Worm (Caenorhabditis elegans) whole organism, late embryonic: Measurements from ENCODE around the gene Y116A8C.44.

Experiments used
- C08G9.2 ChIP-seq: sonication (generic microtip); optimal IDR thresholded peaks from 2 replicates; lab custom pipeline; 2016; ENCODE audit warnings: mild to moderate bottlenecking, missing genetic modification characterization, moderate library complexity, missing compliant biosample characterization
- C38D4.7 ChIP-seq: fragments of 200-800 bp; sonication (Bioruptor generic); optimal IDR thresholded peaks from 2 replicates; lab custom pipeline; 2018; ENCODE audit warnings: mild to moderate bottlenecking, missing genetic modification characterization, moderate library complexity, missing compliant biosample characterization
- F13H6.1 ChIP-seq: sonication (generic microtip); optimal IDR thresholded peaks from 2 replicates; lab custom pipeline; 2016; ENCODE audit warnings: missing genetic modification characterization, missing compliant biosample characterization
- K02D7.2 ChIP-seq: sonication (generic microtip); optimal IDR thresholded peaks from 2 replicates; lab custom pipeline; 2017; ENCODE audit warnings: mild to moderate bottlenecking, missing genetic modification characterization, missing compliant biosample characterization
- K09A11.1 ChIP-seq: sonication (generic microtip); optimal IDR thresholded peaks from 2 replicates; lab custom pipeline; 2017; ENCODE audit warnings: antibody characterized with exemption, mild to moderate bottlenecking, missing genetic modification characterization, missing compliant biosample characterization; ENCODE audit not compliant: insufficient read depth
- Y22D7AL.16 ChIP-seq: sonication (generic microtip); optimal IDR thresholded peaks from 2 replicates; lab custom pipeline; 2016; ENCODE audit warnings: missing genetic modification characterization, missing compliant biosample characterization
- ahr-1 ChIP-seq: sonication (generic microtip); optimal IDR thresholded peaks from 2 replicates; lab custom pipeline; 2016; ENCODE audit warnings: missing genetic modification characterization, missing compliant biosample characterization
- ama-1 ChIP-seq: fragments of 150-350 bp; optimal IDR thresholded peaks from 2 replicates; lab custom pipeline; 2014
- ceh-19 ChIP-seq: fragments of 200-800 bp; sonication (Bioruptor generic); optimal IDR thresholded peaks from 2 replicates; lab custom pipeline; 2018; ENCODE audit warnings: mild to moderate bottlenecking, missing genetic modification characterization, missing compliant biosample characterization
- ceh-22 ChIP-seq: sonication (generic microtip); optimal IDR thresholded peaks from 2 replicates; lab custom pipeline; 2017; ENCODE audit warnings: missing biosample characterization, missing genetic modification characterization
- ceh-34 ChIP-seq: sonication (generic microtip); optimal IDR thresholded peaks from 2 replicates; lab custom pipeline; 2016; ENCODE audit warnings: mild to moderate bottlenecking, missing genetic modification characterization, missing compliant biosample characterization
- ceh-48 ChIP-seq: sonication (generic microtip); optimal IDR thresholded peaks from 2 replicates; lab custom pipeline; 2016; ENCODE audit warnings: missing genetic modification characterization, inconsistent platforms, missing compliant biosample characterization
- ceh-9 ChIP-seq: sonication (generic microtip); optimal IDR thresholded peaks from 2 replicates; lab custom pipeline; 2016; ENCODE audit warnings: mild to moderate bottlenecking, missing genetic modification characterization, inconsistent platforms, missing compliant biosample characterization
- che-1 ChIP-seq: sonication (generic microtip); optimal IDR thresholded peaks from 2 replicates; lab custom pipeline; 2016; ENCODE audit warnings: mild to moderate bottlenecking, missing genetic modification characterization, missing compliant biosample characterization
- dmd-4 ChIP-seq: sonication (generic microtip); optimal IDR thresholded peaks from 2 replicates; lab custom pipeline; 2016; ENCODE audit warnings: borderline replicate concordance, missing genetic modification characterization, missing compliant biosample characterization
- dve-1 ChIP-seq: sonication (generic microtip); optimal IDR thresholded peaks from 2 replicates; lab custom pipeline; 2017; ENCODE audit warnings: antibody characterized with exemption, mild to moderate bottlenecking, missing genetic modification characterization, missing compliant biosample characterization
- elt-2 ChIP-seq: sonication (generic microtip); optimal IDR thresholded peaks from 2 replicates; lab custom pipeline; 2016; ENCODE audit warnings: missing genetic modification reagents, missing genetic modification characterization, missing compliant biosample characterization
- elt-4 ChIP-seq: sonication (generic microtip); optimal IDR thresholded peaks from 2 replicates; lab custom pipeline; 2016; ENCODE audit warnings: missing genetic modification characterization, missing compliant biosample characterization
- eyg-1 ChIP-seq: sonication (generic microtip); optimal IDR thresholded peaks from 2 replicates; lab custom pipeline; 2016; ENCODE audit warnings: missing genotype, missing genetic modification characterization, missing compliant biosample characterization
- fax-1 ChIP-seq: sonication (generic microtip); optimal IDR thresholded peaks from 2 replicates; lab custom pipeline; 2016; ENCODE audit warnings: missing genotype, missing genetic modification characterization, missing compliant biosample characterization
- fkh-10 ChIP-seq: fragments of 150-350 bp; optimal IDR thresholded peaks from 2 replicates; lab custom pipeline; 2014; ENCODE audit warnings: missing biosample characterization, missing genetic modification reagents, missing genetic modification characterization
- hlh-15 ChIP-seq: sonication (generic microtip); optimal IDR thresholded peaks from 2 replicates; lab custom pipeline; 2016; ENCODE audit warnings: missing genetic modification characterization, missing compliant biosample characterization
- hlh-30 ChIP-seq: sonication (generic microtip); optimal IDR thresholded peaks from 2 replicates; lab custom pipeline; 2017; ENCODE audit warnings: antibody characterized with exemption, missing genetic modification characterization, missing compliant biosample characterization; ENCODE audit not compliant: insufficient read depth
- hlh-6 ChIP-seq: sonication (generic microtip); optimal IDR thresholded peaks from 2 replicates; lab custom pipeline; 2016; ENCODE audit warnings: missing genotype, missing genetic modification characterization, missing compliant biosample characterization
- lin-11 ChIP-seq: fragments of 200-800 bp; sonication (Bioruptor generic); optimal IDR thresholded peaks from 2 replicates; lab custom pipeline; 2018; ENCODE audit warnings: mild to moderate bottlenecking, missing genetic modification characterization, missing compliant biosample characterization
- mec-3 ChIP-seq: sonication (generic microtip); optimal IDR thresholded peaks from 2 replicates; lab custom pipeline; 2016; ENCODE audit warnings: borderline replicate concordance, missing genetic modification characterization, missing compliant biosample characterization
- nfya-1 ChIP-seq: sonication (generic microtip); optimal IDR thresholded peaks from 2 replicates; lab custom pipeline; 2017; ENCODE audit warnings: missing genetic modification characterization, mild to moderate bottlenecking, missing compliant biosample characterization, antibody characterized with exemption, moderate library complexity
- npax-4 ChIP-seq: sonication (generic microtip); optimal IDR thresholded peaks from 2 replicates; lab custom pipeline; 2016; ENCODE audit warnings: missing genetic modification characterization, missing compliant biosample characterization
- odd-2 ChIP-seq: sonication (generic microtip); optimal IDR thresholded peaks from 2 replicates; lab custom pipeline; 2017; ENCODE audit warnings: antibody characterized with exemption, mild to moderate bottlenecking, missing genetic modification characterization, missing compliant biosample characterization
- pag-3 ChIP-seq: sonication (generic microtip); optimal IDR thresholded peaks from 2 replicates; lab custom pipeline; 2016; ENCODE audit warnings: missing compliant biosample characterization, missing genetic modification characterization, borderline replicate concordance
- pat-9 ChIP-seq: fragments of 200-800 bp; sonication (Bioruptor generic); optimal IDR thresholded peaks from 2 replicates; lab custom pipeline; 2018; ENCODE audit warnings: mild to moderate bottlenecking, missing genetic modification characterization, moderate library complexity, missing compliant biosample characterization
- pax-1 ChIP-seq: fragments of 150-350 bp; optimal IDR thresholded peaks from 2 replicates; lab custom pipeline; 2014; ENCODE audit warnings: missing biosample characterization, missing genetic modification characterization
- pha-2 ChIP-seq: sonication (generic microtip); optimal IDR thresholded peaks from 2 replicates; lab custom pipeline; 2017; ENCODE audit warnings: mild to moderate bottlenecking, missing genetic modification characterization, missing compliant biosample characterization
- pqm-1 ChIP-seq: sonication (generic microtip); optimal IDR thresholded peaks from 2 replicates; lab custom pipeline; 2016; ENCODE audit warnings: missing genetic modification characterization, missing compliant biosample characterization
- ref-2 ChIP-seq: sonication (generic microtip); optimal IDR thresholded peaks from 2 replicates; lab custom pipeline; 2016; ENCODE audit warnings: missing genetic modification characterization, missing compliant biosample characterization
- rnt-1 ChIP-seq: sonication (generic microtip); optimal IDR thresholded peaks from 2 replicates; lab custom pipeline; 2016; ENCODE audit warnings: missing genetic modification characterization, missing compliant biosample characterization
- sdc-2 ChIP-seq: sonication (generic microtip); optimal IDR thresholded peaks from 2 replicates; lab custom pipeline; 2016; ENCODE audit warnings: missing genotype, missing genetic modification characterization, missing compliant biosample characterization
- sox-2 ChIP-seq: fragments of 200-800 bp; sonication (Bioruptor generic); IDR thresholded peaks from 2 replicates; pipeline ENCODE4 v1.3.6; 2022; ENCODE audit warnings: missing genetic modification reagents, missing genetic modification characterization, missing compliant biosample characterization
- syd-9 ChIP-seq: sonication (generic microtip); optimal IDR thresholded peaks from 2 replicates; lab custom pipeline; 2016; ENCODE audit warnings: mild to moderate bottlenecking, missing genetic modification characterization, moderate library complexity, missing compliant biosample characterization
- tbx-2 ChIP-seq: sonication (generic microtip); optimal IDR thresholded peaks from 2 replicates; lab custom pipeline; 2016; ENCODE audit warnings: missing genetic modification characterization, missing compliant biosample characterization
- unc-3 ChIP-seq, 2 experiments: fragments of 200-800 bp in 1 of 2; sonication (Bioruptor generic) in 1 of 2; sonication (generic microtip) in 1 of 2; conservative IDR thresholded peaks in 1 of 2; optimal IDR thresholded peaks in 1 of 2; 2 replicates each; pipeline versions ENCODE4 v1.3.6 to Lab custom; 2016 to 2022; ENCODE audit warnings: missing compliant biosample characterization in 2 of 2, missing genetic modification characterization in 2 of 2, missing genetic modification reagents in 1 of 2
- unc-42 ChIP-seq: sonication (generic microtip); optimal IDR thresholded peaks from 2 replicates; lab custom pipeline; 2016; ENCODE audit warnings: missing genotype, missing genetic modification characterization, missing compliant biosample characterization
- unc-55 ChIP-seq: sonication (generic microtip); optimal IDR thresholded peaks from 2 replicates; lab custom pipeline; 2017; ENCODE audit warnings: missing biosample characterization, missing genetic modification reagents, missing genetic modification characterization
- unc-86 ChIP-seq: sonication (generic microtip); optimal IDR thresholded peaks from 2 replicates; lab custom pipeline; 2016; ENCODE audit warnings: missing genetic modification characterization, missing compliant biosample characterization

Gene Y116A8C.44

DNA sequence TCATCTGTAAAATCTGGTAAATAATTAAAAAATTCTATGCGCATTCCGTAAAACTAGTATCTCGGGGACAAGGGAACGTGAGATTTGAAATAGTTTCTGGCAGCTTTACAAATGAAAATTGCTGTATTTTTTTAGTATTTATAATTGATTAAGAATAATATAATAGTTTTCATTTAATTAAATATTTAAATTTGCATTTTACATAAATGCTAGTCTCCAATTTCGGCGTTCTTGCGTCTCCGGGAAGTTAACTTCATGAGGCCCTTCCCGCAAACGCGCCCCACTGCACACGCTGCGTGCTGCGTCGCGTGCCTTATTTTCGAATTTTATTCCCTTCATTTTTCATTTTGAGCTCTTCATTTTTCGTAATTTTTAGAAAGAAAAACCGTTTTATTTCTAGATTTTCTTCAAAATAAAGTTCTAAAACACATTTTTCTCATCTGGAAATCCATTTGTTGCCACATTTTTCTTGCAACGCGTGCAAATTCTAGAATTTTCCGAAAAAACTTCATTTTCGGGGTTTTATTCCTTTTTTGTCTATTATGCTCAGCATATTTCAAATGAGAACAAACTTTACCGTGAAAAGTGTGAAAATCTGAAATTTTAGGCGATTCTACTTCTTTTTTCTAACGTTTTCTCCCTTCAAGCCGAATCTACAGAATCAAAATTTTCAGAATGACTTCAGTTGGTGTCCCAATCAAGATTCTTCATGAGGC is 29.6 kb upstream of the Y116A8C.44 start, which contains the start of the genes snx-13 and snr-1 (continued):
- TF ChIP-seq lin-11 (tag; lab: Kevin White, UChicago) = peak; percentile 80
- TF ChIP-seq sdc-2 (tag; lab: Kevin White, UChicago) = peak; percentile 68
- peak; percentile 90 for TF ChIP-seq K02D7.2
- peak; percentile 93 for TF ChIP-seq F13H6.1 (tag; lab: Kevin White, UChicago)
- TF ChIP-seq ama-1 (lab: Kevin White, UChicago) = no peak
- TF ChIP-seq npax-4 (tag; lab: Kevin White, UChicago) = peak; percentile 64
- TF ChIP-seq eyg-1 (tag; lab: Kevin White, UChicago) = peak; percentile 78
- no peak for TF ChIP-seq ceh-9 (tag; lab: Kevin White, UChicago)
- TF ChIP-seq elt-2 (tag; lab: Kevin White, UChicago) = peak; percentile 99
- peak; percentile 83 for TF ChIP-seq che-1 (tag; lab: Kevin White, UChicago)
- TF ChIP-seq pha-2 (tag; lab: Kevin White, UChicago) = peak; percentile 94
- peak; percentile 84 for TF ChIP-seq Y22D7AL.16
- peak; percentile 94 for TF ChIP-seq ceh-19 (GFP tag; lab: Kevin White, UChicago)
- peak; percentile 87 for TF ChIP-seq C38D4.7 (GFP tag; lab: Kevin White, UChicago)
- TF ChIP-seq unc-42 = peak; percentile 80
- TF ChIP-seq dmd-4 = peak; percentile 76
- peak; percentile 99 for TF ChIP-seq tbx-2 (tag; lab: Kevin White, UChicago)
- peak; percentile 45 for TF ChIP-seq sox-2 (GFP tag; lab: Robert Waterston, UW)
- TF ChIP-seq nfya-1 (tag; lab: Kevin White, UChicago) = peak; percentile 47
- TF ChIP-seq ceh-34 = peak; percentile 95
- peak; percentile 72; the same call in 1 of the 2 replicates for TF ChIP-seq unc-3 (GFP tag; conservative IDR thresholded peaks at IDR 0.05; lab: Robert Waterston, UW)
- peak; percentile 96 for TF ChIP-seq unc-3 (tag; optimal IDR thresholded peaks at IDR 0.05; lab: Kevin White, UChicago)
- TF ChIP-seq hlh-15 (tag; lab: Kevin White, UChicago) = peak; percentile 97
- peak; percentile 98 for TF ChIP-seq ahr-1 (tag; lab: Kevin White, UChicago)
- no peak for TF ChIP-seq ceh-22 (tag; lab: Kevin White, UChicago)
- no peak for TF ChIP-seq fkh-10 (GFP tag; lab: Kevin White, UChicago)
- no peak for TF ChIP-seq dve-1
- TF ChIP-seq C08G9.2 (tag; lab: Kevin White, UChicago) = peak; percentile 94
- peak; percentile 97 for TF ChIP-seq unc-86 (tag; lab: Kevin White, UChicago)
- TF ChIP-seq unc-55 (GFP tag; lab: Kevin White, UChicago) = no peak
- no peak for TF ChIP-seq K09A11.1

DNA sequence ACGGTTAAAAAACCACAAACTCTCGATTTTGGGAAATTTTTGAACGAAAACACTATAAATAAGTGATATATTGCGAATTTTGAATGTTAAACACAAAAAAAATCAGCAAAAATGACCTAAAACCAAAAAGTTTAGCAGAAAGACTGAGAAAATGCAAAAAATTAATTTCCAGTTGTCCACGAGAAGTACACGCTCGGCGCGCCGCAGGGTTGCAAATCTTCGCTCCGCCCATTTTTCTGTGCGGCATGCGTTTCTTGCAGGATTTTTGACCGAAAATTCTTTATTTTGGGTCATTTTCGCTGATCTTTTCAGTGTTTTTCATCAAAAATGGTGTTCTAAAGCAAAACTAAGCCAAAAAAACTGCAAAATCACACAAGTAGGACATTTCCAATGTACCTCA is 26.9 kb upstream of the Y116A8C.44 start:
- TF ChIP-seq mec-3 = no peak
- no peak for TF ChIP-seq unc-86 (tag; lab: Kevin White, UChicago)
- no peak for TF ChIP-seq pax-1 (tag; lab: Kevin White, UChicago)
- no peak for TF ChIP-seq rnt-1
- no peak for TF ChIP-seq ceh-34
- no peak for TF ChIP-seq pqm-1 (tag; lab: Kevin White, UChicago)
- no peak for TF ChIP-seq syd-9 (tag; lab: Kevin White, UChicago)
- TF ChIP-seq fkh-10 (GFP tag; lab: Kevin White, UChicago) = no peak
- TF ChIP-seq hlh-30 (tag; lab: Kevin White, UChicago) = no peak
- TF ChIP-seq pat-9 (tag; lab: Kevin White, UChicago) = no peak
- no peak for TF ChIP-seq ama-1 (lab: Kevin White, UChicago)
- no peak for TF ChIP-seq odd-2 (tag; lab: Kevin White, UChicago)
- no peak for TF ChIP-seq ceh-22 (tag; lab: Kevin White, UChicago)
- no peak for TF ChIP-seq elt-4 (tag; lab: Kevin White, UChicago)
- TF ChIP-seq fax-1 = no peak
- TF ChIP-seq ceh-48 (tag; lab: Kevin White, UChicago) = no peak
- no peak for TF ChIP-seq hlh-6 (tag; lab: Kevin White, UChicago)
- TF ChIP-seq ref-2 (tag; lab: Kevin White, UChicago) = no peak
- no peak for TF ChIP-seq sox-2 (GFP tag; lab: Robert Waterston, UW)
- no peak for TF ChIP-seq pag-3 (tag; lab: Kevin White, UChicago)
